Fruit fly (Drosophila melanogaster) whole organism, wandering third instar larva: ENCODE measurements around the gene Tlk.
A peak's percentile ranks its signal among the peaks of the same experiment; 100 is the strongest.

ENCODE experiments used
- Abd-B ChIP-seq: fragments of >200 bp; optimal IDR thresholded peaks from 2 replicates; lab custom pipeline; 2017; ENCODE audit warnings: missing biosample characterization, missing genetic modification characterization
- CG32264 ChIP-seq: fragments of 200-800 bp; sonication (Bioruptor generic); optimal IDR thresholded peaks from 2 replicates; lab custom pipeline; 2016; ENCODE audit warnings: missing biosample characterization, missing genetic modification characterization
- CG9705 ChIP-seq: fragments of 200-800 bp; sonication (Bioruptor generic); optimal IDR thresholded peaks from 2 replicates; lab custom pipeline; 2018; ENCODE audit warnings: missing biosample characterization, mild to moderate bottlenecking, missing genetic modification characterization
- CrebA ChIP-seq: fragments of 200-800 bp; sonication (Bioruptor generic); optimal IDR thresholded peaks from 2 replicates; lab custom pipeline; 2016; ENCODE audit warnings: missing biosample characterization, mild to moderate bottlenecking, missing genetic modification characterization, borderline replicate concordance
- Dfd ChIP-seq: fragments of >200 bp; optimal IDR thresholded peaks from 2 replicates; lab custom pipeline; 2017; ENCODE audit warnings: missing biosample characterization, missing genetic modification characterization
- Dif ChIP-seq: fragments of 200-275, 200-300 bp; sonication (Bioruptor generic); optimal IDR thresholded peaks from 2 replicates; lab custom pipeline; 2018; ENCODE audit warnings: missing biosample characterization, missing genetic modification characterization; ENCODE audit not compliant: partially characterized antibody
- GATAd ChIP-seq: sonication (Bioruptor generic); optimal IDR thresholded peaks from 2 replicates; lab custom pipeline; 2016; ENCODE audit warnings: missing biosample characterization, missing genetic modification characterization
- HLH106 ChIP-seq: fragments of 200-800 bp; optimal IDR thresholded peaks from 3 replicates; lab custom pipeline; 2019; ENCODE audit warnings: missing biosample characterization, mild to moderate bottlenecking, missing genetic modification characterization, moderate library complexity
- Hnf4 ChIP-seq: fragments of 200-800 bp; sonication (Bioruptor generic); optimal IDR thresholded peaks from 2 replicates; lab custom pipeline; 2016; ENCODE audit warnings: missing biosample characterization, mild to moderate bottlenecking, missing genetic modification characterization
- Hr78 ChIP-seq: fragments of >200 bp; optimal IDR thresholded peaks from 2 replicates; lab custom pipeline; 2017; ENCODE audit warnings: missing biosample characterization, missing genetic modification characterization
- Hr83 ChIP-seq: fragments of 200-300 bp; sonication (Bioruptor generic); optimal IDR thresholded peaks from 2 replicates; lab custom pipeline; 2016; ENCODE audit warnings: missing biosample characterization, mild to moderate bottlenecking, missing genetic modification characterization, moderate library complexity; ENCODE audit not compliant: poor library complexity, severe bottlenecking
- Jra ChIP-seq: sonication (Bioruptor generic); optimal IDR thresholded peaks from 2 replicates; lab custom pipeline; 2016; ENCODE audit warnings: missing biosample characterization, missing genetic modification characterization
- Mio ChIP-seq: sonication (Bioruptor generic); optimal IDR thresholded peaks from 2 replicates; lab custom pipeline; 2016; ENCODE audit warnings: missing biosample characterization, missing genetic modification characterization
- Myc ChIP-seq: fragments of >200 bp; optimal IDR thresholded peaks from 2 replicates; lab custom pipeline; 2017
- N ChIP-seq: fragments of >200 bp; optimal IDR thresholded peaks from 2 replicates; lab custom pipeline; 2018; ENCODE audit warnings: missing biosample characterization, missing external identifiers, missing genetic modification characterization
- OdsH ChIP-seq: fragments of 200-800 bp; sonication (Bioruptor generic); optimal IDR thresholded peaks from 2 replicates; lab custom pipeline; 2016; ENCODE audit warnings: missing biosample characterization, mild to moderate bottlenecking, missing genetic modification characterization
- Rel ChIP-seq, 2 experiments: fragments of 200-800 bp; sonication (Bioruptor generic) in 1 of 2; optimal IDR thresholded peaks; 2 replicates in 1 of 2; 3 replicates in 1 of 2; lab custom pipeline; 2016 to 2019; ENCODE audit warnings: mild to moderate bottlenecking in 2 of 2, missing biosample characterization in 2 of 2, missing genetic modification characterization in 2 of 2, moderate library complexity in 1 of 2
- Sp1 ChIP-seq: fragments of 200-800 bp; sonication (Bioruptor generic); optimal IDR thresholded peaks from 3 replicates; lab custom pipeline; 2019; ENCODE audit warnings: missing biosample characterization, mild to moderate bottlenecking, missing genetic modification characterization, moderate library complexity
- Vsx2 ChIP-seq: fragments of 200-300, 225-300 bp; sonication (Bioruptor generic); optimal IDR thresholded peaks from 2 replicates; lab custom pipeline; 2018; ENCODE audit warnings: missing biosample characterization, missing genetic modification characterization; ENCODE audit not compliant: partially characterized antibody
- br ChIP-seq: fragments of 200-800 bp; sonication (Bioruptor generic); optimal IDR thresholded peaks from 2 replicates; lab custom pipeline; 2016; ENCODE audit warnings: missing biosample characterization, missing genetic modification characterization
- brk ChIP-seq: fragments of 200-800 bp; sonication (Bioruptor generic); optimal IDR thresholded peaks from 2 replicates; lab custom pipeline; 2016; ENCODE audit warnings: missing biosample characterization, mild to moderate bottlenecking, missing genetic modification characterization
- dl ChIP-seq, 2 experiments: fragments of 175-275, 200-275 bp in 1 of 2; fragments of 200-275 bp in 1 of 2; sonication (Bioruptor generic); optimal IDR thresholded peaks; lab custom pipeline; 2018; ENCODE audit warnings: mild to moderate bottlenecking in 2 of 2, missing biosample characterization in 2 of 2, missing genetic modification characterization in 2 of 2, moderate library complexity in 2 of 2; ENCODE audit not compliant: partially characterized antibody in 2 of 2, insufficient read depth in 1 of 2
- dmrt93B ChIP-seq: fragments of 200-800 bp; sonication (Bioruptor generic); optimal IDR thresholded peaks from 2 replicates; lab custom pipeline; 2018; ENCODE audit warnings: missing biosample characterization, mild to moderate bottlenecking, missing genetic modification characterization
- dsf ChIP-seq: sonication (Bioruptor generic); optimal IDR thresholded peaks from 2 replicates; lab custom pipeline; 2016; ENCODE audit warnings: missing biosample characterization, missing genetic modification characterization, borderline replicate concordance
- ey ChIP-seq: fragments of 200-800 bp; sonication (Bioruptor generic); optimal IDR thresholded peaks from 2 replicates; lab custom pipeline; 2016; ENCODE audit warnings: missing biosample characterization, missing genetic modification characterization
- foxo ChIP-seq, 2 experiments: fragments of 200-800 bp; sonication (Bioruptor generic); optimal IDR thresholded peaks; 2 replicates in 1 of 2; 3 replicates in 1 of 2; lab custom pipeline; 2016 to 2017; ENCODE audit warnings: missing biosample characterization in 2 of 2, missing genetic modification characterization in 2 of 2
- fru ChIP-seq: fragments of 200-800 bp; sonication (Bioruptor generic); optimal IDR thresholded peaks from 3 replicates; lab custom pipeline; 2016; ENCODE audit warnings: missing biosample characterization, mild to moderate bottlenecking, missing genetic modification characterization
- h ChIP-seq: fragments of 200-800 bp; sonication (Bioruptor generic); optimal IDR thresholded peaks from 3 replicates; lab custom pipeline; 2016; ENCODE audit warnings: missing biosample characterization, mild to moderate bottlenecking, missing genetic modification characterization
- jim ChIP-seq: fragments of 175-275, 200-325 bp; sonication (Bioruptor generic); optimal IDR thresholded peaks from 2 replicates; lab custom pipeline; 2016; ENCODE audit warnings: missing biosample characterization, mild to moderate bottlenecking, missing genetic modification characterization
- lola ChIP-seq: fragments of >200 bp; optimal IDR thresholded peaks from 2 replicates; lab custom pipeline; 2017; ENCODE audit warnings: missing biosample characterization, missing genetic modification characterization
- pan ChIP-seq: fragments of >200 bp; optimal IDR thresholded peaks from 2 replicates; lab custom pipeline; 2017
- psq ChIP-seq: fragments of 200-800 bp; sonication (Bioruptor generic); optimal IDR thresholded peaks from 3 replicates; lab custom pipeline; 2017; ENCODE audit warnings: missing biosample characterization, mild to moderate bottlenecking, missing genetic modification characterization, moderate library complexity
- rgr ChIP-seq: fragments of 200-800 bp; sonication (Bioruptor generic); optimal IDR thresholded peaks from 3 replicates; lab custom pipeline; 2016; ENCODE audit warnings: missing biosample characterization, mild to moderate bottlenecking, missing genetic modification characterization
- sage ChIP-seq: fragments of 200-800 bp; sonication (Bioruptor generic); optimal IDR thresholded peaks from 2 replicates; lab custom pipeline; 2016; ENCODE audit warnings: missing biosample characterization, mild to moderate bottlenecking, missing genetic modification characterization
- sv ChIP-seq: fragments of 200-800 bp; sonication (Bioruptor generic); optimal IDR thresholded peaks from 3 replicates; lab custom pipeline; 2016; ENCODE audit warnings: missing biosample characterization, missing genetic modification characterization
- tai ChIP-seq: sonication (Bioruptor generic); optimal IDR thresholded peaks from 2 replicates; lab custom pipeline; 2016; ENCODE audit warnings: missing biosample characterization, missing genetic modification characterization
- usp ChIP-seq: fragments of >200 bp; optimal IDR thresholded peaks from 2 replicates; lab custom pipeline; 2017; ENCODE audit warnings: missing biosample characterization, missing genetic modification characterization
- woc ChIP-seq: sonication (Bioruptor generic); optimal IDR thresholded peaks from 2 replicates; lab custom pipeline; 2016; ENCODE audit warnings: missing biosample characterization, mild to moderate bottlenecking, missing genetic modification characterization

Gene Tlk

DNA sequence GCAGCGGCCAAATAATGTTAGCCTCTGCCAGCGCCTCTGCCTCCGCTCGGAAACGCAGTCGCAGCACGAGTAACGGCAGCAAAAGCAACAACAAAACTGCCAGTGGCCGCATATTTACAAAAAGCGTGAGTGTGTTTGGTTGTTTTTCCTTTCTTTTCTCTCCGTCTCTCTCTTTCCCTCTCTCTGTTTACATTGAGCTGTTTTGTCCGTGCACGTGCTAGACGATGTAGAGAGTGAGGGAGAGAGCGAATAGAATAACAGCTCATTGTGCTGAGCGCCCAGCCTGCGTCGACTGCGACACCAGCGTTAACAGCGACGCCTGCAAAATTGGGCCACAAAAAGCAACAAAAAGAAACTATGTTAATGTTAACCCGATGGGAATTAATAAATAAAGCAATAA is 57.4 kb downstream of the Tlk start:
- peak; percentile 80 for TF ChIP-seq rgr (GFP tag; lab: Kevin White, UChicago)
- TF ChIP-seq CG9705 (GFP tag; lab: Kevin White, UChicago) = peak; percentile 34
- TF ChIP-seq woc (GFP tag; lab: Kevin White, UChicago) = no peak
- no peak for TF ChIP-seq Dfd (GFP tag; lab: Kevin White, UChicago)
- peak; percentile 67 for TF ChIP-seq Sp1 (GFP tag; lab: Kevin White, UChicago)
- peak; percentile 31 for TF ChIP-seq sage (GFP tag; lab: Kevin White, UChicago)
- peak; percentile 59 for TF ChIP-seq psq (GFP tag; lab: Kevin White, UChicago)
- TF ChIP-seq Jra (GFP tag; lab: Kevin White, UChicago) = peak; percentile 66
- peak; percentile 82 for TF ChIP-seq h (GFP tag; lab: Kevin White, UChicago)
- peak; percentile 35 to 67 for TF ChIP-seq dl (GFP tag; optimal IDR thresholded peaks at IDR 0.05; lab: Kevin White, UChicago; ENCODE audit: insufficient read depth in 1 of 2, partially characterized antibody in 2 of 2)
- TF ChIP-seq OdsH = peak; percentile 51
- no peak for TF ChIP-seq GATAd (GFP tag; lab: Kevin White, UChicago)
- no peak for TF ChIP-seq Abd-B (GFP tag; lab: Kevin White, UChicago)
- no peak for TF ChIP-seq HLH106 (tag; lab: Kevin White, UChicago)
- TF ChIP-seq br = peak; percentile 75
- no peak for TF ChIP-seq lola
- TF ChIP-seq Rel (GFP tag; optimal IDR thresholded peaks at IDR 0.05; lab: Kevin White, UChicago) = peak; percentile 32
- peak; percentile 43 for TF ChIP-seq Rel (tag; optimal IDR thresholded peaks at IDR 0.05; lab: Kevin White, UChicago)
- TF ChIP-seq fru (GFP tag; lab: Kevin White, UChicago) = peak; percentile 49
- TF ChIP-seq Dif = peak; percentile 18
- no peak for TF ChIP-seq sv (GFP tag; lab: Kevin White, UChicago)
- no peak for TF ChIP-seq N (GFP tag; lab: Kevin White, UChicago)
- TF ChIP-seq dmrt93B = no peak
- TF ChIP-seq ey = no peak
- peak; percentile 29 for TF ChIP-seq brk (GFP tag; lab: Kevin White, UChicago)
- no peak for TF ChIP-seq Vsx2 (GFP tag; lab: Kevin White, UChicago)
- TF ChIP-seq CrebA (GFP tag; lab: Kevin White, UChicago) = peak; percentile 56
- peak; percentile 42 for TF ChIP-seq CG32264
- TF ChIP-seq usp (GFP tag; lab: Kevin White, UChicago) = no peak
- TF ChIP-seq Hnf4 (GFP tag; lab: Kevin White, UChicago) = peak; percentile 72
- peak; percentile 3 for TF ChIP-seq Mio (GFP tag; lab: Kevin White, UChicago)
- TF ChIP-seq Hr83 (GFP tag; lab: Kevin White, UChicago) = peak; percentile 84
- no peak for TF ChIP-seq tai (GFP tag; lab: Kevin White, UChicago)
- peak in 1 of 2 experiments; percentile 32 for TF ChIP-seq foxo (GFP tag; optimal IDR thresholded peaks at IDR 0.05; lab: Kevin White, UChicago)
- TF ChIP-seq jim (GFP tag; lab: Kevin White, UChicago) = peak; percentile 78
- no peak for TF ChIP-seq Myc (lab: Kevin White, UChicago)
- TF ChIP-seq pan (lab: Kevin White, UChicago) = no peak
- no peak for TF ChIP-seq Hr78 (GFP tag; lab: Kevin White, UChicago)
- TF ChIP-seq dsf (GFP tag; lab: Kevin White, UChicago) = peak; percentile 26

DNA sequence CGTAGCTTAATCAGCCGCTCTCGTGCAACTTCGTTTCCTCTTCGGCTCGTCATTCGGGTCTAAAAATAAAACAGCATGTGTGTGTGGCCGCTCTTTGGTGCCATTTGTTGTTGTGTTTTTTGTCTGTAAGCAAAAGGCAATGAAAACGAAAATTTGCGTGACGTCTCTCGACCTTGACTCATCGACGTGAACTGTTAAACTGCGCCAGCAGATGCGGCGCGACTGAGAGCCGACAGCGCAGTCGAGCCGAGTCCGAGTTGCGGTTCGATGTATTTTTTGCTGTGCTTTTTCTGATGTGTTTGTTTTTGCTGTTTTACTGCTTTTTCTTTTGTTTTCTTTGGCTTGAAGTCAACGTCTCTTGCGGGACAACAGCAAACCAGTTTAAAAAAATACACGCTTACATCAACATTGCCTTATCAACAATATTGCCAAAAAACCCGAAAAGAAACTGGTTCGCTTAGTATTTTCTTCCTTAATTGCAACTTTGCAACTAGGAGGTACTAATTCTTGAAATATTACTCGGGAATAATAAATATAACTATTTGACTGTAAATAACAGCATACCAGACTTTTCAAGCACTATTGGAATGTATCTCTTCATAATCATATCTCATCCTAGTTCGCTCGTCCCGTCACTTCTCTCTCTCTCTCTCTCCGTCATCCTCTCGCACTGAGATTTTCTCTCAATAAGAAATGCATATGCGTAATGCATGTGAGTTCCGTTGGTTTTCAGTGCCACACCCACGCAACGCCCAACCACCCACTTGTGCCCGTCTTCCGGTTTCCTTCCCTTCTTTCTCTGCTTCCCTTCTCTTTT is 58.5 kb downstream of the Tlk start:
- TF ChIP-seq sage (GFP tag; lab: Kevin White, UChicago) (peak; percentile 52), psq (GFP tag; lab: Kevin White, UChicago) (peak; percentile 55), usp (GFP tag; lab: Kevin White, UChicago) (no peak), woc (GFP tag; lab: Kevin White, UChicago) (peak; percentile 12), Hnf4 (GFP tag; lab: Kevin White, UChicago) (peak; percentile 37), Sp1 (GFP tag; lab: Kevin White, UChicago) (peak; percentile 76), jim (GFP tag; lab: Kevin White, UChicago) (peak; percentile 1), h (GFP tag; lab: Kevin White, UChicago) (peak; percentile 28), sv (GFP tag; lab: Kevin White, UChicago) (no peak), CrebA (GFP tag; lab: Kevin White, UChicago) (peak; percentile 65), Dif (peak; percentile 37), Rel (GFP tag; optimal IDR thresholded peaks at IDR 0.05; lab: Kevin White, UChicago) (peak; percentile 79), Rel (tag; optimal IDR thresholded peaks at IDR 0.05; lab: Kevin White, UChicago) (peak; percentile 76), OdsH (peak; percentile 10), Hr78 (GFP tag; lab: Kevin White, UChicago) (no peak), Jra (GFP tag; lab: Kevin White, UChicago) (peak; percentile 7), dmrt93B (no peak), Hr83 (GFP tag; lab: Kevin White, UChicago) (peak; percentile 42), Dfd (GFP tag; lab: Kevin White, UChicago) (no peak), CG32264 (no peak), brk (GFP tag; lab: Kevin White, UChicago) (peak; percentile 36), Abd-B (GFP tag; lab: Kevin White, UChicago) (no peak), Mio (GFP tag; lab: Kevin White, UChicago) (no peak), Vsx2 (GFP tag; lab: Kevin White, UChicago) (no peak), dl (GFP tag; optimal IDR thresholded peaks at IDR 0.05; lab: Kevin White, UChicago; ENCODE audit: insufficient read depth in 1 of 2, partially characterized antibody in 2 of 2) (peak in 1 of 2 experiments; percentile 29), lola (no peak), foxo (GFP tag; optimal IDR thresholded peaks at IDR 0.05; lab: Kevin White, UChicago) (peak in 1 of 2 experiments; percentile 48)
